Worm (Caenorhabditis elegans) whole organism, young adult: ENCODE results near the gene ugt-60.

Experiments
- C17E4.6 ChIP-seq: fragments of 200-800 bp; sonication (Bioruptor generic); IDR thresholded peaks from 2 replicates; pipeline ENCODE4 v1.3.6; 2022; ENCODE audit warnings: missing genetic modification reagents, missing genetic modification characterization, missing compliant biosample characterization
- aptf-2 ChIP-seq: fragments of 200-800 bp; sonication (Bioruptor generic); conservative IDR thresholded peaks from 2 replicates; pipeline ENCODE4 v1.3.6; 2022; ENCODE audit warnings: missing genetic modification reagents, missing genetic modification characterization, missing compliant biosample characterization
- bed-2 ChIP-seq: fragments of 200-800 bp; sonication (Bioruptor generic); IDR thresholded peaks from 2 replicates; pipeline ENCODE4 v1.3.6; 2022; ENCODE audit warnings: missing genetic modification reagents, missing genetic modification characterization, missing compliant biosample characterization
- efl-1 ChIP-seq: fragments of 150-350 bp; optimal IDR thresholded peaks from 2 replicates; lab custom pipeline; 2014; ENCODE audit warnings: missing biosample characterization, missing genetic modification reagents, missing genetic modification characterization
- egl-44 ChIP-seq: fragments of 200-800 bp; sonication (Bioruptor generic); IDR thresholded peaks from 2 replicates; pipeline ENCODE4 v1.3.6; 2022; ENCODE audit warnings: missing genetic modification reagents, missing genetic modification characterization, missing compliant biosample characterization
- madf-8 ChIP-seq: fragments of 200-800 bp; sonication (Bioruptor generic); conservative IDR thresholded peaks from 2 replicates; pipeline ENCODE4 v1.3.6; 2022; ENCODE audit warnings: missing genetic modification reagents, missing genetic modification characterization, missing compliant biosample characterization
- mcd-1 ChIP-seq: fragments of 200-800 bp; sonication (Bioruptor generic); IDR thresholded peaks from 2 replicates; pipeline ENCODE4 v1.3.6; 2022; ENCODE audit warnings: missing genetic modification reagents, missing genetic modification characterization, missing compliant biosample characterization
- nfya-1 ChIP-seq: sonication (generic microtip); optimal IDR thresholded peaks from 2 replicates; lab custom pipeline; 2017; ENCODE audit warnings: antibody characterized with exemption, missing compliant biosample characterization, missing genetic modification characterization, borderline replicate concordance; ENCODE audit not compliant: insufficient read depth
- rcor-1 ChIP-seq: fragments of 200-800 bp; sonication (Bioruptor generic); IDR thresholded peaks from 2 replicates; pipeline ENCODE4 v1.3.6; 2022; ENCODE audit warnings: missing genetic modification reagents, missing genetic modification characterization, missing compliant biosample characterization
- sea-2 ChIP-seq: fragments of 200-800 bp; sonication (Bioruptor generic); IDR thresholded peaks from 2 replicates; pipeline ENCODE4 v1.3.6; 2022; ENCODE audit warnings: missing genetic modification characterization, missing compliant biosample characterization
- snpc-4 ChIP-seq, 5 experiments: fragments of 150-350 bp in 1 of 5; sonication (generic microtip) in 4 of 5; optimal IDR thresholded peaks; 2 replicates each; lab custom pipeline; 2014 to 2018; ENCODE audit warnings: missing genetic modification characterization in 5 of 5, missing biosample characterization in 3 of 5, antibody characterized with exemption in 2 of 5, mild to moderate bottlenecking in 2 of 5, missing compliant biosample characterization in 2 of 5, missing genotype in 2 of 5, moderate library complexity in 2 of 5, missing genetic modification reagents in 1 of 5
- unc-130 ChIP-seq: sonication (generic microtip); optimal IDR thresholded peaks from 2 replicates; lab custom pipeline; 2016; ENCODE audit warnings: missing genetic modification reagents, missing genetic modification characterization, missing compliant biosample characterization
- unc-62 ChIP-seq: fragments of 150-350 bp; optimal IDR thresholded peaks from 2 replicates; lab custom pipeline; 2014; ENCODE audit warnings: missing biosample characterization, missing genetic modification reagents, missing genetic modification characterization
- ztf-18 ChIP-seq: sonication (generic microtip); optimal IDR thresholded peaks from 2 replicates; lab custom pipeline; 2016; ENCODE audit warnings: missing genotype, mild to moderate bottlenecking, missing genetic modification characterization, missing compliant biosample characterization

DNA sequence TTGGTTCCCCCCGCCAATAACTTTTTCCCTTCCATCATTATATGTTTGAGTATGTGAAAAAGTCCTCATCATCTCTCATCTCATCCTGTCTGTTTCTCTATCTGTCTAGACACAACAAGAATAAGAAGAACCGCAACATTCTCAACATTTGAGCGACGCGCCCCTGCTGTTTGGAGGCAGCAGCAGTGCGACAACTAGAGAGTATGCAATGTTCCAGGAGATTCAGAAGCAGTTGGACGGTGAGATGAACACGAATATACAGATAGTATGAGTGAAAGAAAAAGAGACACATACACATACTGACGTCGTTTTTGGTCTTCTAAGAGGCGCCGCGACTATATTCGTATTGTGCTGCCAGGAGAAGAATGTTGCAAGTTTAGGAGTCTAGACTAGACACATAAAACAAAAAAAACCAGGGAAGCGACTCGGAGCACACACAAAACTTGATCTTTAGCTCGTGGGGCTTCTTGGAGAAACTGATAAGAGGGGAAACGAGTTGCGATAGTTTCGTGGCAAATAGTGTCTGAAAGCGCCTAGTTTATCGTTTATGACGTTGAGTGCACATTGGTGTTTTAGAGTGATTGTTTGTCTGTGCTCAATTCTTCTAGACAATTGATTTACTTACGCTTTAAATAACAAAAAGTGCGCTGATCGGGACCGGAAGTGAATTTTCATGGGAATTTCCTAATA lies 13.2 kb downstream of the ugt-60 start:
- no peak for TF ChIP-seq efl-1 (GFP tag; lab: Kevin White, UChicago)
- TF ChIP-seq sea-2, result no peak
- no peak for TF ChIP-seq C17E4.6 (GFP tag; lab: Robert Waterston, UW)
- no peak for TF ChIP-seq rcor-1 (GFP tag; lab: Robert Waterston, UW)
- TF ChIP-seq unc-130 (GFP tag; lab: Kevin White, UChicago), result no peak
- TF ChIP-seq snpc-4 (GFP tag; optimal IDR thresholded peaks at IDR 0.05; lab: Kevin White, UChicago), result no peak
- TF ChIP-seq snpc-4 (tag; optimal IDR thresholded peaks at IDR 0.05; lab: Kevin White, UChicago), result no peak
- no peak for TF ChIP-seq madf-8
- TF ChIP-seq ztf-18, result no peak
- no peak for TF ChIP-seq nfya-1 (tag; lab: Kevin White, UChicago)
- no peak for TF ChIP-seq egl-44 (GFP tag; lab: Robert Waterston, UW)
- no peak for TF ChIP-seq bed-2
- TF ChIP-seq unc-62 (GFP tag; lab: Kevin White, UChicago), result no peak
- TF ChIP-seq aptf-2 (GFP tag; lab: Robert Waterston, UW), result no peak
- no peak for TF ChIP-seq mcd-1 (GFP tag; lab: Robert Waterston, UW)
